Fruit fly (Drosophila melanogaster) whole organism, embryonic: ENCODE data around the gene hmw.

Source experiments
- BEAF-32 ChIP-seq: fragments of 200-800 bp; sonication (Bioruptor generic); optimal IDR thresholded peaks from 3 replicates; lab custom pipeline; 2017; ENCODE audit warnings: missing biosample characterization, missing genetic modification characterization, mild to moderate bottlenecking, moderate library complexity, missing genetic modification reagents
- Bteb2 ChIP-seq: fragments of 200-800 bp; sonication (Bioruptor generic); optimal IDR thresholded peaks from 2 replicates; lab custom pipeline; 2016; ENCODE audit warnings: missing biosample characterization, missing genetic modification characterization
- CG11093 ChIP-seq: fragments of 200-800 bp; sonication (Bioruptor generic); IDR thresholded peaks from 3 replicates; pipeline ENCODE4 v1.3.6; 2022; ENCODE audit warnings: missing biosample characterization, missing genetic modification characterization
- CG11504 ChIP-seq: fragments of 200-800 bp; sonication (Bioruptor generic); optimal IDR thresholded peaks from 3 replicates; lab custom pipeline; 2019; ENCODE audit warnings: missing biosample characterization, mild to moderate bottlenecking, missing genetic modification characterization, moderate library complexity
- CG12299 ChIP-seq: fragments of 200-800 bp; sonication (Bioruptor generic); optimal IDR thresholded peaks from 2 replicates; lab custom pipeline; 2018; ENCODE audit warnings: missing biosample characterization, mild to moderate bottlenecking, missing genetic modification characterization
- CG13296 ChIP-seq: fragments of 200-800 bp; sonication (Bioruptor generic); optimal IDR thresholded peaks from 3 replicates; lab custom pipeline; 2018; ENCODE audit warnings: missing biosample characterization, mild to moderate bottlenecking, missing genetic modification characterization
- CG18011 ChIP-seq: fragments of 200-800 bp; sonication (Bioruptor generic); optimal IDR thresholded peaks from 2 replicates; lab custom pipeline; 2017; ENCODE audit warnings: missing biosample characterization, missing genetic modification characterization, mild to moderate bottlenecking, moderate library complexity, missing genotype
- CG2120 ChIP-seq: fragments of 200-800 bp; sonication (Bioruptor generic); optimal IDR thresholded peaks from 3 replicates; lab custom pipeline; 2016; ENCODE audit warnings: missing biosample characterization, missing genetic modification characterization
- CG2202 ChIP-seq: fragments of 200-800 bp; sonication (Bioruptor generic); optimal IDR thresholded peaks from 2 replicates; lab custom pipeline; 2018; ENCODE audit warnings: missing biosample characterization, mild to moderate bottlenecking, missing genetic modification characterization
- CG31224 ChIP-seq: fragments of 200-800 bp; sonication (Bioruptor generic); IDR thresholded peaks from 2 replicates; pipeline ENCODE4 v1.3.6; 2022; ENCODE audit warnings: missing biosample characterization, missing genetic modification characterization
- CG32772 ChIP-seq: fragments of 200-800 bp; sonication (Bioruptor generic); IDR thresholded peaks from 2 replicates; pipeline ENCODE4 v1.3.6; 2022; ENCODE audit warnings: missing biosample characterization, missing genetic modification characterization
- CG3847 ChIP-seq: fragments of 200-800 bp; sonication (Bioruptor generic); IDR thresholded peaks from 2 replicates; pipeline ENCODE4 v1.3.6; 2022; ENCODE audit warnings: missing biosample characterization, missing genetic modification characterization
- CG4360 ChIP-seq: fragments of 200-800 bp; sonication (Bioruptor generic); IDR thresholded peaks from 2 replicates; pipeline ENCODE4 v1.3.6; 2022; ENCODE audit warnings: missing biosample characterization, missing genetic modification characterization
- CG6765 ChIP-seq: fragments of 200-800 bp; sonication (Bioruptor generic); optimal IDR thresholded peaks from 3 replicates; lab custom pipeline; 2017; ENCODE audit warnings: missing biosample characterization, mild to moderate bottlenecking, missing genetic modification characterization
- CG8765 ChIP-seq: fragments of 200-800 bp; sonication (Bioruptor generic); IDR thresholded peaks from 2 replicates; pipeline ENCODE4 v1.3.6; 2022; ENCODE audit warnings: missing biosample characterization, missing genetic modification characterization
- CG9609 ChIP-seq: fragments of 200-800 bp; sonication (Bioruptor generic); optimal IDR thresholded peaks from 3 replicates; lab custom pipeline; 2016; ENCODE audit warnings: missing biosample characterization, missing genetic modification characterization
- CTCF ChIP-seq: fragments of 200-800 bp; sonication (Bioruptor generic); optimal IDR thresholded peaks from 2 replicates; lab custom pipeline; 2017; ENCODE audit warnings: missing biosample characterization, mild to moderate bottlenecking, missing genetic modification characterization, moderate library complexity
- Dek ChIP-seq: fragments of 200-800 bp; sonication (Bioruptor generic); optimal IDR thresholded peaks from 3 replicates; lab custom pipeline; 2019; ENCODE audit warnings: missing biosample characterization, mild to moderate bottlenecking, missing genetic modification characterization, moderate library complexity
- E2f2 ChIP-seq: fragments of 200-800 bp; sonication (Bioruptor generic); IDR thresholded peaks from 2 replicates; pipeline ENCODE4 v1.3.6; 2022; ENCODE audit warnings: missing biosample characterization, missing genetic modification characterization
- Elba2 ChIP-seq: fragments of 200-800 bp; sonication (Bioruptor generic); optimal IDR thresholded peaks from 3 replicates; lab custom pipeline; 2016; ENCODE audit warnings: missing biosample characterization, missing genetic modification characterization
- Ets65A ChIP-seq: fragments of 200-800 bp; sonication (Bioruptor generic); peaks from one replicate; lab custom pipeline; 2016; ENCODE audit warnings: missing biosample characterization, missing genetic modification characterization
- Gsc ChIP-seq: fragments of 200-800 bp; sonication (Bioruptor generic); IDR thresholded peaks from 2 replicates; pipeline ENCODE4 v1.3.6; 2022; ENCODE audit warnings: missing biosample characterization, missing genetic modification characterization
- Gug ChIP-seq: fragments of 200-800 bp; sonication (Bioruptor generic); IDR thresholded peaks from 4 replicates; pipeline ENCODE4 v1.3.6; 2022; ENCODE audit warnings: missing biosample characterization, missing genetic modification characterization
- H2.0 ChIP-seq: fragments of 200-800 bp; sonication (Bioruptor generic); IDR thresholded peaks from 2 replicates; pipeline ENCODE4 v1.3.6; 2022; ENCODE audit warnings: missing biosample characterization, missing genetic modification characterization
- HLHmδ ChIP-seq: fragments of 200-800 bp; sonication (Bioruptor generic); optimal IDR thresholded peaks from 2 replicates; lab custom pipeline; 2018; ENCODE audit warnings: missing biosample characterization, mild to moderate bottlenecking, missing genetic modification characterization, moderate library complexity
- Hmx ChIP-seq: fragments of 200-800 bp; sonication (Bioruptor generic); optimal IDR thresholded peaks from 2 replicates; lab custom pipeline; 2016; ENCODE audit warnings: missing biosample characterization, missing genetic modification characterization
- Meics ChIP-seq: fragments of 200-800 bp; sonication (Bioruptor generic); optimal IDR thresholded peaks from 2 replicates; lab custom pipeline; 2017; ENCODE audit warnings: missing biosample characterization, mild to moderate bottlenecking, missing genetic modification characterization
- Nf-YB ChIP-seq: fragments of 200-800 bp; sonication (Bioruptor generic); optimal IDR thresholded peaks from 3 replicates; lab custom pipeline; 2019; ENCODE audit warnings: missing biosample characterization, mild to moderate bottlenecking, missing genetic modification characterization, moderate library complexity
- Sox100B ChIP-seq: fragments of 200-800 bp; sonication (Bioruptor generic); optimal IDR thresholded peaks from 3 replicates; lab custom pipeline; 2018; ENCODE audit warnings: missing biosample characterization, mild to moderate bottlenecking, missing genetic modification characterization
- Tbp ChIP-seq: fragments of >200 bp; optimal IDR thresholded peaks from 2 replicates; lab custom pipeline; 2018; ENCODE audit warnings: missing biosample characterization, missing genetic modification characterization
- Usf ChIP-seq: fragments of 200-800 bp; sonication (Bioruptor generic); optimal IDR thresholded peaks from 2 replicates; lab custom pipeline; 2017; ENCODE audit warnings: missing genotype, missing biosample characterization, missing genetic modification characterization
- ara ChIP-seq: fragments of 200-800 bp; sonication (Bioruptor generic); IDR thresholded peaks from 2 replicates; pipeline ENCODE4 v1.3.6; 2022; ENCODE audit warnings: missing biosample characterization, missing genetic modification characterization
- bigmax ChIP-seq: fragments of 200-800 bp; sonication (Bioruptor generic); optimal IDR thresholded peaks from 2 replicates; lab custom pipeline; 2018; ENCODE audit warnings: missing biosample characterization, mild to moderate bottlenecking, missing genetic modification characterization
- bsh ChIP-seq, 2 experiments: fragments of 200-800 bp; sonication (Bioruptor generic); optimal IDR thresholded peaks; 2 replicates each; lab custom pipeline; 2017 to 2018; ENCODE audit warnings: mild to moderate bottlenecking in 2 of 2, missing biosample characterization in 2 of 2, missing genetic modification characterization in 2 of 2, moderate library complexity in 1 of 2
- caup ChIP-seq: fragments of 200-800 bp; sonication (Bioruptor generic); optimal IDR thresholded peaks from 3 replicates; lab custom pipeline; 2017; ENCODE audit warnings: missing biosample characterization, mild to moderate bottlenecking, missing genetic modification characterization, moderate library complexity; ENCODE audit not compliant: severe bottlenecking
- crp ChIP-seq, 2 experiments: fragments of 200-800 bp; sonication (Bioruptor generic); optimal IDR thresholded peaks; 2 replicates in 1 of 2; 3 replicates in 1 of 2; lab custom pipeline; 2017; ENCODE audit warnings: missing biosample characterization in 2 of 2, missing genetic modification characterization in 2 of 2, mild to moderate bottlenecking in 1 of 2, moderate library complexity in 1 of 2
- dan ChIP-seq: fragments of 200-800 bp; sonication (Bioruptor generic); IDR thresholded peaks from 2 replicates; pipeline ENCODE4 v1.3.6; 2022; ENCODE audit warnings: missing biosample characterization, missing genetic modification characterization
- dimm ChIP-seq: fragments of 200-800 bp; sonication (Bioruptor generic); IDR thresholded peaks from 2 replicates; pipeline ENCODE4 v1.3.6; 2022; ENCODE audit warnings: missing biosample characterization, missing genetic modification characterization
- en ChIP-seq: fragments of 200-800 bp; sonication (Bioruptor generic); optimal IDR thresholded peaks from 2 replicates; lab custom pipeline; 2016; ENCODE audit warnings: missing biosample characterization, missing genetic modification characterization
- exex ChIP-seq: fragments of 200-800 bp; sonication (Bioruptor generic); optimal IDR thresholded peaks from 4 replicates; lab custom pipeline; 2018; ENCODE audit warnings: missing biosample characterization, mild to moderate bottlenecking, missing genetic modification characterization, moderate library complexity
- grau ChIP-seq: fragments of 200-800 bp; optimal IDR thresholded peaks from 3 replicates; lab custom pipeline; 2019; ENCODE audit warnings: missing biosample characterization, mild to moderate bottlenecking, missing genetic modification characterization, moderate library complexity
- ind ChIP-seq: fragments of 200-800 bp; sonication (Bioruptor generic); optimal IDR thresholded peaks from 3 replicates; lab custom pipeline; 2016; ENCODE audit warnings: missing biosample characterization, missing genetic modification characterization
- lola ChIP-seq, 3 experiments: fragments of >200 bp in 2 of 3; fragments of 200-800 bp in 1 of 3; sonication (Bioruptor generic) in 1 of 3; optimal IDR thresholded peaks; 2 replicates each; lab custom pipeline; 2017 to 2019; ENCODE audit warnings: missing biosample characterization in 3 of 3, missing genetic modification characterization in 3 of 3, mild to moderate bottlenecking in 1 of 3, moderate library complexity in 1 of 3
- peb ChIP-seq: fragments of 200-800 bp; sonication (Bioruptor generic); IDR thresholded peaks from 2 replicates; pipeline ENCODE4 v1.3.6; 2022; ENCODE audit warnings: missing biosample characterization, missing genetic modification characterization
- pnt ChIP-seq: fragments of 200-800 bp; sonication (Bioruptor generic); optimal IDR thresholded peaks from 3 replicates; lab custom pipeline; 2016; ENCODE audit warnings: missing biosample characterization, missing genetic modification characterization
- psq ChIP-seq: fragments of 200-800 bp; sonication (Bioruptor generic); optimal IDR thresholded peaks from 2 replicates; lab custom pipeline; 2017; ENCODE audit warnings: missing biosample characterization, missing genetic modification characterization
- row ChIP-seq: fragments of 200-800 bp; sonication (Bioruptor generic); IDR thresholded peaks from 3 replicates; pipeline ENCODE4 v1.3.6; 2022; ENCODE audit warnings: missing biosample characterization, missing genetic modification characterization
- schlank ChIP-seq: fragments of 200-800 bp; sonication (Bioruptor generic); optimal IDR thresholded peaks from 2 replicates; lab custom pipeline; 2018; ENCODE audit warnings: missing biosample characterization, mild to moderate bottlenecking, missing genetic modification characterization
- ssp ChIP-seq: fragments of 200-800 bp; sonication (Bioruptor generic); IDR thresholded peaks from 2 replicates; pipeline ENCODE4 v1.3.6; 2022; ENCODE audit warnings: missing biosample characterization, missing genetic modification characterization
- sug ChIP-seq: fragments of 200-800 bp; optimal IDR thresholded peaks from 2 replicates; lab custom pipeline; 2019; ENCODE audit warnings: missing biosample characterization, mild to moderate bottlenecking, missing genetic modification characterization, moderate library complexity
- unpg ChIP-seq: fragments of 200-800 bp; sonication (Bioruptor generic); optimal IDR thresholded peaks from 3 replicates; lab custom pipeline; 2018; ENCODE audit warnings: missing biosample characterization, mild to moderate bottlenecking, missing genetic modification characterization, moderate library complexity
- zf30C ChIP-seq: fragments of 200-800 bp; sonication (Bioruptor generic); optimal IDR thresholded peaks from 3 replicates; lab custom pipeline; 2018; ENCODE audit warnings: missing biosample characterization, mild to moderate bottlenecking, missing genetic modification characterization

The hmw gene

dm6 chr3R:18393436-18393835 is 31.6 kb downstream of the hmw start (continued):
- TF ChIP-seq zf30C (peak; percentile 28), schlank (no peak), CG12299 (tag; lab: Kevin White, UChicago) (peak; percentile 21), CG2120 (GFP tag; lab: Kevin White, UChicago) (peak; percentile 48), Nf-YB (GFP tag; lab: Kevin White, UChicago) (peak; percentile 12), Dek (peak; percentile 44), row (GFP tag; lab: Robert Waterston, UW) (peak; percentile 79), Tbp (GFP tag; lab: Kevin White, UChicago) (no peak), CTCF (GFP tag; lab: Kevin White, UChicago) (no peak), Hmx (GFP tag; lab: Kevin White, UChicago) (no peak), Usf (GFP tag; lab: Kevin White, UChicago) (peak; percentile 7), Elba2 (GFP tag; lab: Kevin White, UChicago) (no peak), CG31224 (GFP tag; lab: Robert Waterston, UW) (0 out of 2 replicates have a peak, but pooled peaks have one; percentile 37), H2.0 (GFP tag; lab: Robert Waterston, UW) (peak; percentile 31; the same call in 1 of the 2 replicates), CG4360 (GFP tag; lab: Robert Waterston, UW) (no peak), CG2202 (tag; lab: Kevin White, UChicago) (no peak), CG6765 (GFP tag; lab: Kevin White, UChicago) (peak; percentile 15), CG9609 (GFP tag; lab: Kevin White, UChicago) (no peak), ara (GFP tag; lab: Robert Waterston, UW) (peak; percentile 14; the same call in 1 of the 2 replicates), en (GFP tag; lab: Kevin White, UChicago) (no peak), CG13296 (GFP tag; lab: Kevin White, UChicago) (peak; percentile 22), peb (GFP tag; lab: Robert Waterston, UW) (no peak), BEAF-32 (no peak), CG8765 (GFP tag; lab: Robert Waterston, UW) (no peak; the same call in 1 of the 2 replicates), E2f2 (GFP tag; lab: Robert Waterston, UW) (peak; percentile 36; the same call in 1 of the 2 replicates), Ets65A (GFP tag; lab: Kevin White, UChicago) (peak; percentile 43), sug (tag; lab: Kevin White, UChicago) (peak; percentile 32), pnt (GFP tag; lab: Kevin White, UChicago) (no peak), exex (tag; lab: Kevin White, UChicago) (no peak), ind (peak; percentile 39), CG18011 (GFP tag; lab: Kevin White, UChicago) (peak; percentile 7), CG3847 (GFP tag; lab: Robert Waterston, UW) (peak; percentile 38; the same call in 1 of the 2 replicates), dimm (no peak), Gug (GFP tag; lab: Robert Waterston, UW) (peak; percentile 26; the same call in 1 of the 4 replicates), ssp (GFP tag; lab: Robert Waterston, UW) (no peak), bsh (GFP tag; optimal IDR thresholded peaks at IDR 0.05; lab: Kevin White, UChicago) (peak in 1 of 2 experiments; percentile 52), bigmax (GFP tag; lab: Kevin White, UChicago) (no peak), grau (peak; percentile 70), CG11504 (tag; lab: Kevin White, UChicago) (peak; percentile 34), unpg (GFP tag; lab: Kevin White, UChicago) (peak; percentile 72), Gsc (GFP tag; lab: Robert Waterston, UW) (no peak), CG11093 (GFP tag; lab: Robert Waterston, UW) (no peak), dan (GFP tag; lab: Robert Waterston, UW) (no peak), psq (no peak), CG32772 (peak; percentile 46; the same call in 1 of the 2 replicates), Sox100B (no peak), Bteb2 (no peak), Meics (GFP tag; lab: Kevin White, UChicago) (peak; percentile 54), HLHmδ (GFP tag; lab: Kevin White, UChicago) (no peak), caup (GFP tag; lab: Kevin White, UChicago) (no peak), lola (GFP tag; optimal IDR thresholded peaks at IDR 0.05; lab: Kevin White, UChicago) (peak in 1 of 3 experiments; percentile 39), crp (GFP tag; optimal IDR thresholded peaks at IDR 0.05; lab: Kevin White, UChicago) (no peak)
